Worm (Caenorhabditis elegans): Measurements from ENCODE around the gene smex-2.

Gene smex-2

ce11 chrX:2012491-2013201 is 26.6 kb downstream of the smex-2 start, which contains the start of gene Y102A11A.9:
Gene Y102A11A.9 (plus strand): TSS chrX:2013151.
- TF ChIP-seq let-526 (GFP tag; IDR thresholded peaks at IDR 0.05) = no peak
- TF ChIP-seq nfya-2 (GFP tag; IDR thresholded peaks at IDR 0.05) = no peak

DNA sequence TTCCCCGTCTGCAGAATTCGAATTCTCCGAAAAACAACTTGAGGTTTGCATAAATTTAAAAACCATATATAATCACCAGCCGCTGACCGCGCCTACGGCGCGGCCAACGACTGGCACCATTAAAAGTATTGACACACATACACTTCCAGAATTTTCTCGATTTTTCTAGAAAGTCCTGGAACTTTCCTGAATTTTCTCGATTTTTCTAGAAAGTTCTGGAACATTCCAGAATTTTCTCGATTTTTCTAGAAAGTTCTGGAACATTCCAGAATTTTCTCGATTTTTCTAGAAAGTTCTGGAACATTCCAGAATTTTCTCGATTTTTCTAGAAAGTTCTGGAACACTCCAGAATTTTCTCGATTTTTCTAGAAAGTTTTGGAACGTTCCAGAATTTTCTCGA is 36.6 kb downstream of the smex-2 start:
- TF ChIP-seq egrh-3 (GFP tag; IDR thresholded peaks at IDR 0.05) = peak; percentile 79
- peak; percentile 95 for TF ChIP-seq hsf-1 (GFP tag; IDR thresholded peaks at IDR 0.05)
- TF ChIP-seq madf-6 (GFP tag; IDR thresholded peaks at IDR 0.05) = 0 out of 2 replicates have a peak, but pooled peaks have one; percentile 6

DNA sequence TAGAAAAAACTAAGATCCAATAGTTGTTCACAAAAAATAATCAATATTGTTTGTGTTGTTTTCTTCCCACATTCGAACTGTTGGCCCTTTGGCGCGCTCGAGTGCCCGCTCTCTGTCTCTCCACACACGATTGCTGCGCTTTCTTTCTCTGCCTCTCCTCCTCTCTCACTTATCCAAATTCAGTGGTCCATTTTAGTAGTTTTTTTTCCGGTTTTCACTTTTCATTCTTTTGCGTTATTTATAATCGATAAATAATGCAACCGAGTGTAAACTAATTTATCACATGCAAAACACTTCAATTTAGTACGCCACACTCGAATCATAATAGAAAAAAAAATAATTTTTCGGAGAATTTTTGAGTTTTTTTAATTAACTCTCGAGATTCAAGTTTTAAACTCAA is 38.7 kb downstream of the smex-2 start:
- TF ChIP-seq gei-17 (GFP tag; optimal IDR thresholded peaks at IDR 0.05) (no peak), efl-1 (GFP tag; optimal IDR thresholded peaks at IDR 0.05) (peak; percentile 17)

DNA sequence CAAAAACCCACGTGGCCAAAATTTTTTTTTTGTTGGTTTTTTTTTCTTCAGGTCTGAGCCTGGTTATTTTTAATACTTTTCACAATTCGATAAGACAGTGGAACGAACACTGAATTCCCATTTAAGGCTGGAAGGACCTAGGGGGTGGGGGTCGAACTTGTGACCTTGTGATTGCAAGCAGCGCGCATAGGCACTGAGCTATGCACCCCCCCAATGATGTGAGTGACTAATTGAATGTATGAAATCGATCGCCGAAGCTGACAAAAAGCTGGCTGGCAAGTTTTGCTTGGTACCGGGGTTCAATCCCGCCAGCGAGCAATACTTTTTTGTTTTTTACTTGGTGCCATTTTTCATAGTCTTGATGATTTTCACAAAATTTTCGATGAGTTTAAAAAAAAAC is 40.4 kb downstream of the smex-2 start:
- TF ChIP-seq nhr-27 (tag; optimal IDR thresholded peaks at IDR 0.05) (no peak), hlh-26 (GFP tag; conservative IDR thresholded peaks at IDR 0.05) (no peak), K12H6.12 (tag; optimal IDR thresholded peaks at IDR 0.05) (no peak), rpc-1 (optimal IDR thresholded peaks at IDR 0.05) (peak; percentile 39), rpc-1 (tag; optimal IDR thresholded peaks at IDR 0.05) (peak; percentile 71), lin-26 (GFP tag; IDR thresholded peaks at IDR 0.05) (0 out of 2 replicates have a peak, but pooled peaks have one; percentile 33), lin-40 (tag; optimal IDR thresholded peaks at IDR 0.05) (no peak), B0261.1 (tag; optimal IDR thresholded peaks at IDR 0.05) (peak; percentile 48), attf-5 (GFP tag; optimal IDR thresholded peaks at IDR 0.05) (no peak), tbp1 (GFP tag; optimal IDR thresholded peaks at IDR 0.05) (peak; percentile 75), ceh-91 (GFP tag; IDR thresholded peaks at IDR 0.05) (no peak), F10E7.11 (tag; optimal IDR thresholded peaks at IDR 0.05) (no peak), B0019.2 (GFP tag; conservative IDR thresholded peaks at IDR 0.05) (no peak), him-1 (tag; optimal IDR thresholded peaks at IDR 0.05) (peak; percentile 19), dox-1 (GFP tag; IDR thresholded peaks at IDR 0.05) (peak; percentile 10; the same call in 1 of the 2 replicates), T07F8.4 (tag; optimal IDR thresholded peaks at IDR 0.05) (no peak), egl-18 (GFP tag; IDR thresholded peaks at IDR 0.05) (no peak), fkh-3 (tag; optimal IDR thresholded peaks at IDR 0.05) (no peak), sptf-2 (GFP tag; optimal IDR thresholded peaks at IDR 0.05) (no peak), D2030.7 (GFP tag; IDR thresholded peaks at IDR 0.05) (peak; percentile 55), F55B11.4 (tag; optimal IDR thresholded peaks at IDR 0.05; ENCODE audit: borderline replicate concordance, insufficient read depth) (no peak), madf-10 (tag; optimal IDR thresholded peaks at IDR 0.05) (no peak), madf-6 (GFP tag; IDR thresholded peaks at IDR 0.05) (peak; percentile 37), attf-6 (GFP tag; IDR thresholded peaks at IDR 0.05) (peak; percentile 34; the same call in 1 of the 2 replicates), snpc-4 (GFP tag; optimal IDR thresholded peaks at IDR 0.05) (no peak), snpc-4 (tag; optimal IDR thresholded peaks at IDR 0.05) (no peak), repo-1 (tag; optimal IDR thresholded peaks at IDR 0.05) (no peak), lsy-27 (tag; optimal IDR thresholded peaks at IDR 0.05; ENCODE audit: borderline replicate concordance, insufficient read depth) (no peak), hmg-20 (GFP tag; IDR thresholded peaks at IDR 0.05) (0 out of 2 replicates have a peak, but pooled peaks have one; percentile 29)
